Fruit fly (Drosophila melanogaster) whole organism, embryonic: ENCODE data around the gene sicily.

Source experiments
- Adf1 ChIP-seq: fragments of 200-800 bp; sonication (Bioruptor generic); IDR thresholded peaks from 2 replicates; pipeline ENCODE4 v1.3.6; 2022; ENCODE audit warnings: missing biosample characterization, missing genetic modification characterization
- BEAF-32 ChIP-seq: fragments of 200-800 bp; sonication (Bioruptor generic); optimal IDR thresholded peaks from 3 replicates; lab custom pipeline; 2017; ENCODE audit warnings: missing biosample characterization, missing genetic modification characterization, mild to moderate bottlenecking, moderate library complexity, missing genetic modification reagents
- Bgb ChIP-seq: fragments of 200-800 bp; sonication (Bioruptor generic); IDR thresholded peaks from 2 replicates; pipeline ENCODE4 v1.3.6; 2022; ENCODE audit warnings: missing biosample characterization, missing genetic modification characterization; ENCODE audit not compliant: partially characterized antibody
- CG10209 ChIP-seq: fragments of 200-800 bp; sonication (Bioruptor generic); optimal IDR thresholded peaks from 3 replicates; lab custom pipeline; 2017; ENCODE audit warnings: missing biosample characterization, mild to moderate bottlenecking, missing genetic modification characterization, missing genetic modification reagents
- CG11093 ChIP-seq: fragments of 200-800 bp; sonication (Bioruptor generic); IDR thresholded peaks from 3 replicates; pipeline ENCODE4 v1.3.6; 2022; ENCODE audit warnings: missing biosample characterization, missing genetic modification characterization
- CG11247 ChIP-seq: fragments of 200-800 bp; sonication (Bioruptor generic); IDR thresholded peaks from 2 replicates; pipeline ENCODE4 v1.3.6; 2022; ENCODE audit warnings: missing biosample characterization, missing genetic modification characterization
- CG11560 ChIP-seq: fragments of 200-800 bp; sonication (Bioruptor generic); IDR thresholded peaks from 3 replicates; pipeline ENCODE4 v1.3.6; 2022; ENCODE audit warnings: missing biosample characterization, missing genetic modification characterization
- CG12299 ChIP-seq: fragments of 200-800 bp; sonication (Bioruptor generic); optimal IDR thresholded peaks from 2 replicates; lab custom pipeline; 2018; ENCODE audit warnings: missing biosample characterization, mild to moderate bottlenecking, missing genetic modification characterization
- CG12769 ChIP-seq: fragments of 200-800 bp; sonication (Bioruptor generic); optimal IDR thresholded peaks from 2 replicates; lab custom pipeline; 2019; ENCODE audit warnings: missing biosample characterization, mild to moderate bottlenecking, missing genetic modification characterization, moderate library complexity
- CG14860 ChIP-seq: fragments of 200-800 bp; sonication (Bioruptor generic); IDR thresholded peaks from 3 replicates; pipeline ENCODE4 v1.3.6; 2022; ENCODE audit warnings: missing biosample characterization, missing genetic modification characterization; ENCODE audit not compliant: partially characterized antibody
- CG15696 ChIP-seq: fragments of 200-800 bp; sonication (Bioruptor generic); optimal IDR thresholded peaks from 2 replicates; lab custom pipeline; 2019; ENCODE audit warnings: missing biosample characterization, mild to moderate bottlenecking, missing genetic modification characterization, moderate library complexity
- CG17186 ChIP-seq: fragments of 200-800 bp; sonication (Bioruptor generic); optimal IDR thresholded peaks from 3 replicates; lab custom pipeline; 2017; ENCODE audit warnings: missing biosample characterization, missing genetic modification reagents, missing genetic modification characterization
- CG17385 ChIP-seq: fragments of 200-800 bp; sonication (Bioruptor generic); optimal IDR thresholded peaks from 3 replicates; lab custom pipeline; 2018; ENCODE audit warnings: missing biosample characterization, mild to moderate bottlenecking, missing genetic modification characterization
- CG2129 ChIP-seq: fragments of 200-800 bp; sonication (Bioruptor generic); IDR thresholded peaks from 2 replicates; pipeline ENCODE4 v1.3.6; 2022; ENCODE audit warnings: missing biosample characterization, missing genetic modification characterization; ENCODE audit not compliant: partially characterized antibody
- CG34224 ChIP-seq: fragments of 200-800 bp; sonication (Bioruptor generic); IDR thresholded peaks from 3 replicates; pipeline ENCODE4 v1.3.6; 2022; ENCODE audit warnings: missing biosample characterization, missing genetic modification characterization; ENCODE audit not compliant: partially characterized antibody
- CG34422 ChIP-seq: fragments of 200-800 bp; sonication (Bioruptor generic); IDR thresholded peaks from 3 replicates; pipeline ENCODE4 v1.3.6; 2022; ENCODE audit warnings: missing biosample characterization, missing genetic modification characterization
- CG6791 ChIP-seq: fragments of 200-800 bp; sonication (Bioruptor generic); IDR thresholded peaks from 3 replicates; pipeline ENCODE4 v1.3.6; 2022; ENCODE audit warnings: missing biosample characterization, missing genetic modification characterization; ENCODE audit not compliant: partially characterized antibody
- CG7987 ChIP-seq: fragments of 200-800 bp; sonication (Bioruptor generic); optimal IDR thresholded peaks from 2 replicates; lab custom pipeline; 2018; ENCODE audit warnings: missing biosample characterization, mild to moderate bottlenecking, missing genetic modification characterization, moderate library complexity
- CG8089 ChIP-seq: fragments of 200-800 bp; sonication (Bioruptor generic); optimal IDR thresholded peaks from 3 replicates; lab custom pipeline; 2016; ENCODE audit warnings: missing biosample characterization, missing genetic modification characterization
- CG9609 ChIP-seq: fragments of 200-800 bp; sonication (Bioruptor generic); optimal IDR thresholded peaks from 3 replicates; lab custom pipeline; 2016; ENCODE audit warnings: missing biosample characterization, missing genetic modification characterization
- CG9932 ChIP-seq: fragments of 200-800 bp; sonication (Bioruptor generic); IDR thresholded peaks from 2 replicates; pipeline ENCODE4 v1.3.6; 2022; ENCODE audit warnings: missing biosample characterization, missing genetic modification characterization
- Doc3 ChIP-seq: fragments of 200-800 bp; sonication (Bioruptor generic); IDR thresholded peaks from 3 replicates; pipeline ENCODE4 v1.3.6; 2022; ENCODE audit warnings: missing biosample characterization, missing genetic modification characterization; ENCODE audit not compliant: partially characterized antibody
- Dp ChIP-seq: fragments of 200-800 bp; sonication (Bioruptor generic); optimal IDR thresholded peaks from 2 replicates; lab custom pipeline; 2018; ENCODE audit warnings: missing biosample characterization, mild to moderate bottlenecking, missing genetic modification characterization, moderate library complexity
- Ets97D ChIP-seq: fragments of 200-800 bp; sonication (Bioruptor generic); optimal IDR thresholded peaks from 3 replicates; lab custom pipeline; 2016; ENCODE audit warnings: missing biosample characterization, missing genetic modification characterization
- Hey ChIP-seq: fragments of 200-800 bp; sonication (Bioruptor generic); optimal IDR thresholded peaks from 3 replicates; lab custom pipeline; 2018; ENCODE audit warnings: missing biosample characterization, mild to moderate bottlenecking, missing genetic modification characterization
- Lim3 ChIP-seq: fragments of 200-800 bp; sonication (Bioruptor generic); IDR thresholded peaks from 2 replicates; pipeline ENCODE4 v1.3.6; 2022; ENCODE audit warnings: missing biosample characterization, missing genetic modification characterization
- MTF-1 ChIP-seq: fragments of 200-800 bp; sonication (Bioruptor generic); optimal IDR thresholded peaks from 2 replicates; lab custom pipeline; 2018; ENCODE audit warnings: missing biosample characterization, mild to moderate bottlenecking, missing genetic modification characterization, borderline replicate concordance
- Med ChIP-seq: fragments of 200-800 bp; sonication (Bioruptor generic); peaks from one replicate; lab custom pipeline; 2016; ENCODE audit warnings: missing biosample characterization, missing genetic modification characterization, mild to moderate bottlenecking, inconsistent platforms, moderate library complexity
- NC2β ChIP-seq: fragments of 200-800 bp; sonication (Bioruptor generic); optimal IDR thresholded peaks from 2 replicates; lab custom pipeline; 2016; ENCODE audit warnings: missing biosample characterization, missing genetic modification characterization
- NFAT ChIP-seq: fragments of 200-800 bp; sonication (Bioruptor generic); IDR thresholded peaks from 2 replicates; pipeline ENCODE4 v1.3.6; 2022; ENCODE audit warnings: missing biosample characterization, missing genetic modification characterization
- Rx ChIP-seq: fragments of 200-800 bp; sonication (Bioruptor generic); IDR thresholded peaks from 2 replicates; pipeline ENCODE4 v1.3.6; 2022; ENCODE audit warnings: missing biosample characterization, missing genetic modification characterization
- Sry-β ChIP-seq: fragments of 200-800 bp; sonication (Bioruptor generic); optimal IDR thresholded peaks from 2 replicates; lab custom pipeline; 2018; ENCODE audit warnings: missing biosample characterization, mild to moderate bottlenecking, missing genetic modification characterization, moderate library complexity
- Sry-δ ChIP-seq: fragments of 200-800 bp; sonication (Bioruptor generic); optimal IDR thresholded peaks from 2 replicates; lab custom pipeline; 2016; ENCODE audit warnings: missing biosample characterization, missing genetic modification characterization
- YL-1 ChIP-seq: fragments of 200-800 bp; sonication (Bioruptor generic); optimal IDR thresholded peaks from 3 replicates; lab custom pipeline; 2017; ENCODE audit warnings: missing biosample characterization, mild to moderate bottlenecking, missing genetic modification characterization
- ab ChIP-seq: fragments of 200-800 bp; sonication (Bioruptor generic); optimal IDR thresholded peaks from 2 replicates; lab custom pipeline; 2016; ENCODE audit warnings: missing biosample characterization, missing genetic modification characterization
- chinmo ChIP-seq: fragments of 200-800 bp; sonication (Bioruptor generic); IDR thresholded peaks from 4 replicates; pipeline ENCODE4 v1.3.6; 2022; ENCODE audit warnings: missing biosample characterization, missing genetic modification characterization; ENCODE audit not compliant: partially characterized antibody
- crp ChIP-seq, 2 experiments: fragments of 200-800 bp; sonication (Bioruptor generic); optimal IDR thresholded peaks; 2 replicates in 1 of 2; 3 replicates in 1 of 2; lab custom pipeline; 2017; ENCODE audit warnings: missing biosample characterization in 2 of 2, missing genetic modification characterization in 2 of 2, mild to moderate bottlenecking in 1 of 2, moderate library complexity in 1 of 2
- dm ChIP-seq: fragments of 200-800 bp; sonication (Bioruptor generic); optimal IDR thresholded peaks from 3 replicates; lab custom pipeline; 2016; ENCODE audit warnings: missing biosample characterization, missing genetic modification characterization
- hkb ChIP-seq, 2 experiments: fragments of 200-800 bp in 1 of 2; fragments of >200 bp in 1 of 2; sonication (Bioruptor generic) in 1 of 2; IDR thresholded peaks in 1 of 2; optimal IDR thresholded peaks in 1 of 2; 2 replicates each; pipeline versions ENCODE4 v1.3.6 to Lab custom; 2017 to 2022; ENCODE audit warnings: missing biosample characterization in 1 of 2, missing genetic modification characterization in 1 of 2
- ind ChIP-seq: fragments of 200-800 bp; sonication (Bioruptor generic); optimal IDR thresholded peaks from 3 replicates; lab custom pipeline; 2016; ENCODE audit warnings: missing biosample characterization, missing genetic modification characterization
- insv ChIP-seq, 2 experiments: fragments of 200-800 bp; sonication (Bioruptor generic); optimal IDR thresholded peaks; 3 replicates each; lab custom pipeline; 2016 to 2018; ENCODE audit warnings: missing biosample characterization in 2 of 2, missing genetic modification characterization in 2 of 2
- kah ChIP-seq: fragments of 200-800 bp; sonication (Bioruptor generic); optimal IDR thresholded peaks from 2 replicates; lab custom pipeline; 2018; ENCODE audit warnings: missing biosample characterization, mild to moderate bottlenecking, missing genetic modification characterization
- lmd ChIP-seq: fragments of 200-800 bp; sonication (Bioruptor generic); IDR thresholded peaks from 2 replicates; pipeline ENCODE4 v1.3.6; 2022; ENCODE audit warnings: missing biosample characterization, missing genetic modification characterization
- phol ChIP-seq: fragments of 200-800 bp; sonication (Bioruptor generic); optimal IDR thresholded peaks from 3 replicates; lab custom pipeline; 2018; ENCODE audit warnings: missing biosample characterization, mild to moderate bottlenecking, missing genetic modification characterization, moderate library complexity
- sens-2 ChIP-seq: fragments of 200-800 bp; sonication (Bioruptor generic); IDR thresholded peaks from 2 replicates; pipeline ENCODE4 v1.3.6; 2022; ENCODE audit warnings: missing biosample characterization, missing genetic modification characterization
- seq ChIP-seq: fragments of 200-800 bp; sonication (Bioruptor generic); IDR thresholded peaks from 2 replicates; pipeline ENCODE4 v1.3.6; 2022; ENCODE audit warnings: missing biosample characterization, missing genetic modification characterization
- twi ChIP-seq: fragments of 200-800 bp; optimal IDR thresholded peaks from 2 replicates; lab custom pipeline; 2019; ENCODE audit warnings: missing biosample characterization, mild to moderate bottlenecking, missing genetic modification characterization, moderate library complexity
- wek ChIP-seq: fragments of 200-800 bp; sonication (Bioruptor generic); optimal IDR thresholded peaks from 3 replicates; lab custom pipeline; 2018; ENCODE audit warnings: missing biosample characterization, mild to moderate bottlenecking, missing genetic modification characterization, moderate library complexity
- zfh1 ChIP-seq: fragments of 200-800 bp; sonication (Bioruptor generic); IDR thresholded peaks from 3 replicates; pipeline ENCODE4 v1.3.6; 2022; ENCODE audit warnings: missing biosample characterization, missing genetic modification characterization

The sicily gene

DNA sequence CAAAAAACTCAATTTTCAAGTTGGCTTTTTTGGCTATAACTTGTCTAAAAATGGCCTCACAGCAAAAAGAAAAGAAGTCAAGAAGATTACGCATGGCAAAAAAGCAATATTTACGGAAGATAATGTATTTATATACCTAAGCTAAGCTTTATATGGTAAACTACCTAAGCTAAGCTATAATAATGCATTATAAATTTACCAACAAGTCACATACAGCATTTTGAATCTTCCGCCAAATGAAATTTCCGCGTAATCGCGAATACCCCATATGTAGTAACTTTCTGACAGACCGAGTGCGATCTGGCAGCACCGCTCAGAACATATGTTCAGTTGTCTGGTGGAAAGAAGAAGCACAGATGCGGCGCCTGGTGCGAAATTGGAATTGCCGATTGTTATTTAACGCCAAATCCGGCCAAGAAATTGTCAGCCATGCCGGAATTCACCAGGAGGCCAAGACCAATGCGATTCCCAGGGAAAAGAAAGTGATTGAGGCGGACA is at the start of gene sicily (continued):
- TF ChIP-seq Bgb (GFP tag; lab: Robert Waterston, UW) (no peak), Med (peak; percentile 80), CG34224 (GFP tag; lab: Robert Waterston, UW) (peak; percentile 54; the same call in 1 of the 3 replicates), NFAT (GFP tag; lab: Robert Waterston, UW) (0 out of 2 replicates have a peak, but pooled peaks have one; percentile 8), Hey (tag; lab: Kevin White, UChicago) (no peak), ab (GFP tag; lab: Kevin White, UChicago) (no peak), CG6791 (no peak), twi (tag; lab: Kevin White, UChicago) (peak; percentile 41), CG12769 (tag; lab: Kevin White, UChicago) (no peak), dm (GFP tag; lab: Kevin White, UChicago) (no peak), wek (GFP tag; lab: Kevin White, UChicago) (peak; percentile 100), Adf1 (GFP tag; lab: Robert Waterston, UW) (no peak), BEAF-32 (GFP tag; lab: Kevin White, UChicago) (peak; percentile 41), chinmo (GFP tag; lab: Robert Waterston, UW) (0 out of 4 replicates have a peak, but pooled peaks have one; percentile 7), Ets97D (GFP tag; lab: Kevin White, UChicago) (peak; percentile 46), CG10209 (GFP tag; lab: Kevin White, UChicago) (no peak), hkb (optimal IDR thresholded peaks at IDR 0.05; lab: Kevin White, UChicago) (no peak), hkb (GFP tag; IDR thresholded peaks at IDR 0.05; lab: Robert Waterston, UW) (no peak), CG11247 (GFP tag; lab: Robert Waterston, UW) (no peak), Sry-β (GFP tag; lab: Kevin White, UChicago) (peak; percentile 29), MTF-1 (GFP tag; lab: Kevin White, UChicago) (no peak), CG17186 (peak; percentile 28), zfh1 (GFP tag; lab: Robert Waterston, UW) (peak; percentile 34; the same call in 1 of the 3 replicates), seq (no peak), CG12299 (tag; lab: Kevin White, UChicago) (no peak), NC2β (no peak), CG17385 (GFP tag; lab: Kevin White, UChicago) (peak; percentile 96), CG7987 (GFP tag; lab: Kevin White, UChicago) (peak; percentile 1), Lim3 (no peak), kah (GFP tag; lab: Kevin White, UChicago) (no peak), CG14860 (GFP tag; lab: Robert Waterston, UW) (no peak), CG2129 (GFP tag; lab: Robert Waterston, UW) (no peak), crp (GFP tag; optimal IDR thresholded peaks at IDR 0.05; lab: Kevin White, UChicago) (peak; percentile 69 to 95), phol (tag; lab: Kevin White, UChicago) (peak; percentile 19), ind (GFP tag; lab: Kevin White, UChicago) (no peak), CG11560 (no peak), Doc3 (GFP tag; lab: Robert Waterston, UW) (no peak), CG34422 (GFP tag; lab: Robert Waterston, UW) (peak; percentile 26; the same call in 1 of the 3 replicates), CG9609 (no peak), Rx (no peak), Sry-δ (GFP tag; lab: Kevin White, UChicago) (peak; percentile 42), insv (GFP tag; optimal IDR thresholded peaks at IDR 0.05; lab: Kevin White, UChicago) (no peak), Dp (GFP tag; lab: Kevin White, UChicago) (peak; percentile 85), lmd (GFP tag; lab: Robert Waterston, UW) (no peak), YL-1 (GFP tag; lab: Kevin White, UChicago) (peak; percentile 12), sens-2 (GFP tag; lab: Robert Waterston, UW) (no peak), CG9932 (GFP tag; lab: Robert Waterston, UW) (0 out of 2 replicates have a peak, but pooled peaks have one; percentile 23), CG8089 (no peak), CG11093 (GFP tag; lab: Robert Waterston, UW) (no peak), CG15696 (no peak)
